Fruit fly (Drosophila melanogaster) whole organism, embryonic: ENCODE measurements around the gene mst.

Experiments
- CG11398 ChIP-seq: fragments of 200-800 bp; sonication (Bioruptor generic); optimal IDR thresholded peaks from 2 replicates; lab custom pipeline; 2016; ENCODE audit warnings: missing biosample characterization, missing genetic modification characterization
- CG3163 ChIP-seq: fragments of 200-800 bp; sonication (Bioruptor generic); optimal IDR thresholded peaks from 3 replicates; lab custom pipeline; 2016; ENCODE audit warnings: missing biosample characterization, missing genetic modification characterization
- tap ChIP-seq: fragments of 200-800 bp; optimal IDR thresholded peaks from 3 replicates; lab custom pipeline; 2019; ENCODE audit warnings: missing biosample characterization, mild to moderate bottlenecking, missing genetic modification characterization, moderate library complexity

- TF ChIP-seq CG3163 (GFP tag; lab: Kevin White, UChicago) (no peak), tap (no peak), CG11398 (GFP tag; lab: Kevin White, UChicago) (no peak)
These were observed 30.7 kb upstream of the mst start, which contains the start of gene Septin1 for dm6 chrX:21357810-21358671.
